Worm (Caenorhabditis elegans) whole organism, early embryonic: ENCODE data around the gene T05C1.5.

ENCODE experiments used
- ceh-36 ChIP-seq: sonication (generic microtip); optimal IDR thresholded peaks from 2 replicates; lab custom pipeline; 2016; ENCODE audit warnings: missing genetic modification characterization, inconsistent platforms, missing compliant biosample characterization
- hmg-4 ChIP-seq: fragments of 200-800 bp; sonication (Bioruptor generic); optimal IDR thresholded peaks from 2 replicates; lab custom pipeline; 2018; ENCODE audit warnings: mild to moderate bottlenecking, missing genetic modification characterization, missing compliant biosample characterization
- pes-1 ChIP-seq: fragments of 200-800 bp; sonication (Bioruptor generic); IDR thresholded peaks from 2 replicates; pipeline ENCODE4 v1.3.6; 2022; ENCODE audit warnings: missing genetic modification reagents, missing genetic modification characterization, missing compliant biosample characterization
- sea-1 ChIP-seq: fragments of 200-800 bp; sonication (Bioruptor generic); conservative IDR thresholded peaks from 2 replicates; pipeline ENCODE4 v1.3.6; 2022; ENCODE audit warnings: missing genetic modification characterization, missing compliant biosample characterization

- TF ChIP-seq hmg-4 (GFP tag; lab: Kevin White, UChicago), result no peak
- TF ChIP-seq ceh-36 (tag; lab: Kevin White, UChicago), result no peak
- no peak for TF ChIP-seq sea-1
- TF ChIP-seq pes-1 (GFP tag; lab: Robert Waterston, UW), result no peak
These were observed 49.4 kb downstream of the T05C1.5 start for ce11 chrII:4441278-4441677.
